Worm (Caenorhabditis elegans): ENCODE measurements around the gene C29E4.10.

DNA sequence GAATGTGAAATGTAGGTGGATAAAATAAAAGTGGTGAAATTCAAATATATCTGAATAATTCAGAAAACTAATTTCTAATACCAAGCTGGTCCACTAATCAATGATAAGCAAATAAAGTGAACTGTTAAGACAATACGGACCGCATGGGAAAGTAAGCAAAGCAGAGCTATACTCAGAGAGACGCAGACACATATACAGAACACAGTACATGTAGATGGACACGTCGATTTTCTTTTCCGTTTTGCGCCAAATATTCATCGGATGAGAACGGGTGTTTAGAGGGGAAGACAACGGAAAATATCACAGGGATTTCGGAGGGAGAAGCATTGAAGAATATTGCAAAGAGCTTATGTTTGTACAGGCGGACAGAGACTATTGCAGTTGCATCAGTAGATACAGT, 11.7 kb upstream of the C29E4.10 start:
- no peak for TF ChIP-seq cog-1 (tag; optimal IDR thresholded peaks at IDR 0.05)
- TF ChIP-seq flt-1 (GFP tag; IDR thresholded peaks at IDR 0.05) = no peak
- no peak for TF ChIP-seq klf-2 (GFP tag; conservative IDR thresholded peaks at IDR 0.05)
